Worm (Caenorhabditis elegans): ENCODE results near the gene F31E8.4.

F31E8.4 gene

DNA sequence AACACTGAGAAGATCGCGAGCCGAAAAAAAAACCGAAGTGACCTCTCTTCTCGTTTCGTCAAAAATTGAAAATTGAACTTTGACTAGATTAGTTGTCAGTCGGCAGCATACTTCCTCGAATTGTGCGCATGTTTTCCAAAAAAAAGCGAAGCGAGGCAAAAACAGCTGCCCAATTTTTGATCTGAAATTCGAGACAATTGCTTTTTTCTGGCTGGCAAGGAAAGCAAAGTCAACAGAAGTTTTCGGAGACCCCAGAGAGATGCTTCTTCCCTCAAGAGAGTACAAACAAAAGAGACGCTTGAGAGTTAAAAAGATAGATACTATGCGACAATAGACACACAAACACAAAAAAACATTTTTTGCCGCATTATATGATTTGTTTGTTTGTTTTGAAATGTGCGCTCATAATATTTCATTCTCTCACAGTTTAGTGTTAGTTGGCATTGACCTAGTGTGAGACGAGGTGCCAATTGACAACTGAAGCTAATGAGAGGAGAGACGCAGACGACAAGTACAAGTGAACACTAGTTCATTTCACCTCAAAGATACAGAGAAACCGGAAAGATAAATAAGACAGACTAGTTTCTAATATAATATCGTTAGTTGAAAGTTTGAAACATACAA, 36.1 kb upstream of the F31E8.4 start:
- no peak for TF ChIP-seq unc-62 (GFP tag; optimal IDR thresholded peaks at IDR 0.05)

DNA sequence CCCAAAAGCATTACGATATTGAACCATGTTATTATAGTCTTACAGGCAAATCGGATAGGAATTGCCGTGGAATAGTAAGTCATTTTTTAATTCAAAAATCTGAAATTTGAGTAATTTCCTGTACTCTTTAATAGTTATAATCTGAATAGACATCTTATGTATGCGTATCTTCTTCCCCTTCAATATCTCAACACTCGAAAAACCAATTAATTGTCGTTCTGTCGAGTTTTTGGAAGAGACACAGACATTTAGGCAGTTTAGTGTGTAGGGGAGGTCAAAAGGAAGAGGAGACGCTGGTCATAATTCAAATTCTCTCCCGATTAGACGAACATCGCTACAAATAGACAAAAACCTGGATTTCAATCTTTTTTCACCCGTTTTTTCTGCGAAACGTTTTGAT, 35.5 kb upstream of the F31E8.4 start:
- TF ChIP-seq unc-62 (GFP tag; optimal IDR thresholded peaks at IDR 0.05), result no peak

ce11 chrII:6834582-6835058, 34.7 kb upstream of the F31E8.4 start, which contains the start of gene egl-27:
Gene egl-27, plus strand, starts transcription at chrII:6835008.
- no peak for TF ChIP-seq unc-62 (GFP tag; optimal IDR thresholded peaks at IDR 0.05)

ce11 chrII:6833781-6834339, 33.9 kb upstream of the F31E8.4 start:
- no peak for TF ChIP-seq unc-62 (GFP tag; optimal IDR thresholded peaks at IDR 0.05)

ce11 chrII:6832695-6833389, 32.9 kb upstream of the F31E8.4 start:
- TF ChIP-seq unc-62 (GFP tag; optimal IDR thresholded peaks at IDR 0.05), result no peak

- TF ChIP-seq unc-62 (GFP tag; optimal IDR thresholded peaks at IDR 0.05), result no peak
These were observed 32.3 kb upstream of the F31E8.4 start for ce11 chrII:6832207-6832606.

DNA sequence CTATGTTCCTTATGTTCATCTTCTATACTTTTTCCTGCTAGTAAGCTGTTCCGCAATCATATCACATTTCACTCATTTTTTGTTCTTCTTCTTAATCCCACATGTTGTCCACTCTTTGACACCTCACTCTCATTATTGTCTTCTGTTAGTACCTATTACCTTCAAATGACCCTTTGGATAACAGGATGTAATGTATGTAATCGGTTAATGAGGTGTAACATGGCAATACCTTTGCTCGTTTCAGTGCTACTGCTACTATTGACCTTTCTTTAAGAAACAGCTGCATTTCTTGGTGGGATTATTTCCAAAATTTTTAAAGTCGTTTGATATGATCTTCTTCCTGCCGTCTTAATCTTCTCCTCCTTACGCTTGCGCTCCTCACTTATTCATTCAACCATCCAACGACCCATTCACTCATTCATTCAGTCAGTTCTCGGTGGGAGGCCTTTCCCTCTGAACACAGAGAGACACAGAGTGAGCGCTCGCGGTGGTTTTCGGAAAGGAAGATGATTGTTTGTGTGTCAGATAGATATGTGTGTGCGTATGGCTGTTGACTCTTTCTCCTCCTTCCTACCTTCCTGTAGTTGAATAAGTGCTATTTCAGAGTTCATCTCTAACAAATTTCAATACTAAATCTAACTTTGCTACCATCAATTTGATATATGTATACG, 31.7 kb upstream of the F31E8.4 start:
- no peak for TF ChIP-seq unc-62 (GFP tag; optimal IDR thresholded peaks at IDR 0.05)

ce11 chrII:6830923-6831322, 31.0 kb upstream of the F31E8.4 start:
- no peak for TF ChIP-seq unc-62 (GFP tag; optimal IDR thresholded peaks at IDR 0.05)

ce11 chrII:6830012-6830411, 30.1 kb upstream of the F31E8.4 start:
- no peak for TF ChIP-seq unc-62 (GFP tag; optimal IDR thresholded peaks at IDR 0.05)

DNA sequence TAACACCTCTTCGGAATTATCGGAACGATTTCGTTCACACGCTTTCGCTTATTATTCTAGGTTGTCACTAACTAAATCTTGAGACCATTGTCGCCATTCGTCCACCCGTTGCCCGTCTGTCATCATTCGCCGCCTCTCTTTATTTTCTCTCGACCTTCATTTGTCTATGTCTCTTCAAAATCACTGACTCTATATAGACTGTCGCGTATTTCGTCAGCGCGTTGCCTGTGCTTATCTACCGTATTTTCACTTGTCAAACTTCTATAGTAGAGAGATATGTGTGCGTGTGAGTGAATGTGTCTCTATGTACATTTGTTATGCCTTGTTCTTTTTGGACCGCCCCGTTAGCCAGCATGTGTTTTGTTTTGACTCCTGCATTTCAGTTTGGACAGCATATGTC, 29.2 kb upstream of the F31E8.4 start:
- TF ChIP-seq unc-62 (GFP tag; optimal IDR thresholded peaks at IDR 0.05), result no peak

DNA sequence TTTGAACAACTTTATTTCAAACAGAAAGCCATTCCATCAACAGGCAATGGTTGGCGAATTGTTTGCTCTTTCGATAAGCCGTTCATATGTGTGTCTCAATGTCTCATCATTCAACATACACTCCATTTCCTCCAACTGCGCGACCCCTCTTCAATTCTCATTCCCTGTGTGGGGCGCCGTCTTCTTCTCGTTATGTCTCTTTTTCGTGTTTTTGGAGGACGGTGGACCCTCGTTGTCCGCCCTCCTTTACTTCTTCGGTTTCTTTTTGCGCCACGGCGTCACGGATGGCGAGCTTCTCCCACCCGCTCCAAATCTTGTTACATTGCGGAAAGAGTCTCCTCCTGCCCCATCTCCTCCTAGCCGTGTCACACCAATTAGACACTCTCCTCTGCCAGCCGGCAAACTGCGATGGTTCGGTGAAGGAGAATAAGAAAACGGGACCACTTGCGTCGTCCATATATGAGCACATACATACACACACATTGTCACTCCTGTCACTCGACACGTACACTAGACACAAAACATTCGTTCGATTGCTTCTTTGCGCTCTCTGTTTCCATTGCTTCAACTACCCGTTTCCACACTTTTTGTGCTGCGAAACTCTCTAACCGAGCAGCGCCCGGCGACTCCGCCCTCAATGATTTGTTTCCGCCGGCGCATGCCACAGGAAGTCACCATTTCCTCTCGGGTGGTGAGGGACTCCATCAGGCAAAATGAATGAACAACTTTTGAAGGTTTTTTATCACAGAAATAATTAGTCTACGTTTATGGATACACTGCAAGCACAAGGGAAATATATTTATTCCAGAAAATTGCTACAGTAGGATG, 28.3 kb upstream of the F31E8.4 start:
- no peak for TF ChIP-seq unc-62 (GFP tag; optimal IDR thresholded peaks at IDR 0.05)

ce11 chrII:6827388-6827787, 27.4 kb upstream of the F31E8.4 start:
- TF ChIP-seq unc-62 (GFP tag; optimal IDR thresholded peaks at IDR 0.05), result no peak

DNA sequence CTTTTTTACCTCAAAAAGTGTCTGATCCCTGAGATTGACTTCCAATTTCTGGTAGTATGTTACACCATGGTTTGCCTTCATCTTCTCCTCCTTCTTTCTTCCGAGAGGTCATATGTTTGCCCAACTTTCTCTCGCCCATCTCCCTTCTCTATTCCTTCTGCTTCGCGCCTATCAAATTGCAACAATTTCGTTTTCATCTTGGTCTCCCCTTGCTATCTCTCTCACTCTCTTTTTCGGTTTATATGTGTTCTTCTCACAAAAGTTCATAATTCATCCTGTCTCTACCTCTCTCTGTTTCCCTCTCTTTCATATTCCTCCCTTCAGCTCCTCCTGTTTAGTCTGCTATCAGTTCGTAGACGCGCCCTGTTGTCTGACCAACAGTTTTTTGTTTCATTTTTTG, 26.8 kb upstream of the F31E8.4 start:
- TF ChIP-seq unc-62 (GFP tag; optimal IDR thresholded peaks at IDR 0.05), result no peak

DNA sequence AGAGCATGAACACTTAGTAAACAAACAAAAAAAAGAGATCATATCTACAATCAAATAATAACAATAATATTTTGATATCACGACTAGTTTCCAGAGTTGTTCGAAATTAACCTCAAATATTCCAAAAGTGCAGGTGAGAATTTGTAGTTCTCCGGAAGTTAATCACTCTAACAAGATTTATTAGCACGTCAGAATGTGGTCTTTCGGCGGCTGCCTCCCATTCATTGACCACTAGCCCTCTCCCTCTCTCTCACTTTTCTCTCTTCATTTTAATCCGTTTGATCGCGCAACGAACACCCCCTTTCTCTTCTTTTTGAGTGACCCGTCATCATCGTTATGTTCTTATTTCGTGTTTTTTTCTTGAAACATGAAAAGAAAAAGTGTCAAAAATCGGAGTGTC, 25.8 kb upstream of the F31E8.4 start:
- TF ChIP-seq unc-62 (GFP tag; optimal IDR thresholded peaks at IDR 0.05), result no peak

- TF ChIP-seq unc-62 (GFP tag; optimal IDR thresholded peaks at IDR 0.05), result no peak
These were observed 24.6 kb upstream of the F31E8.4 start for ce11 chrII:6824524-6824923.

ce11 chrII:6823912-6824311, 24.0 kb upstream of the F31E8.4 start:
- TF ChIP-seq unc-62 (GFP tag; optimal IDR thresholded peaks at IDR 0.05), result no peak
